Fruit fly (Drosophila melanogaster): ENCODE data around the gene CG8773.

CG8773 gene

DNA sequence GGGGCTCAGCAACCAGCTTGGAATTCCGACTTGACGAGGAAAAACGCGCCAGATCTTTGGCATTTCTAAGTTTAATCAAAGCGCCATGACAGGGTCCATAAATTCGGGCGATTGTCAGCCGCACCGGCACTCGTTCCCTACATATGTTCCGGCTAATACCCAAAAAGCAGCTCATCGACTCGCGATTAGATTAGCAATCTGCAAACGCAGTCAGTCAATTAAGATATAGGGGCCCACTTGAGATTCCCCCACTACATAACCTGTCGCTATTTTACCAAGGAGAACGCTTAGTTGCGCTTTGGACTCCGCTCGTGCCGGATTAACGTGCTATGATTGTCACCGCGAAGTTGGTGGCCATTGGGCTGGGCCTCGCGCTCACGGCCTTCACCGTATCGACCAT, at the start of gene CG8773:
CG8773 (plus strand) TSS at position 288 of the 400 bp plus-strand sequence.
- no peak for TF ChIP-seq CG17801 (GFP tag; optimal IDR thresholded peaks at IDR 0.05; ENCODE audit: partially characterized antibody)

DNA sequence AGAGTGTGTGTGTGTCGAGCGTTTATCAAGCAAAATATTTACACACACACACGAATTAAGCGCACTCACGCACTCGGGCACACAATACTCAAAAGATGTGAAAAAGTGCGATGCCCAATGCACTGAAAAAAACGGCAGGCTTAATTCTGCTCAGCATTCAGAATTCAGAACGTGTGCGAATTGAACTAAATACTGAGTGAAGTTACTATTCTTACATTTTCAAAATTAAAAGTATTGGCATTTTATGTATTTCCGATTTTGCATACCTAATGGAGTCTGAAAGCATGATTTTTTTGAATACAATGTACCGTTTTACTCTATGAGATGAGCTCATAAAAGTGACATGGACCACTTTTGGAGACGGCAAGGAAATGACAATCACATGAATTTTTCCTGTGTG, 37.4 kb upstream of the CG8773 start:
- TF ChIP-seq CG17801 (GFP tag; optimal IDR thresholded peaks at IDR 0.05; ENCODE audit: partially characterized antibody), result no peak

DNA sequence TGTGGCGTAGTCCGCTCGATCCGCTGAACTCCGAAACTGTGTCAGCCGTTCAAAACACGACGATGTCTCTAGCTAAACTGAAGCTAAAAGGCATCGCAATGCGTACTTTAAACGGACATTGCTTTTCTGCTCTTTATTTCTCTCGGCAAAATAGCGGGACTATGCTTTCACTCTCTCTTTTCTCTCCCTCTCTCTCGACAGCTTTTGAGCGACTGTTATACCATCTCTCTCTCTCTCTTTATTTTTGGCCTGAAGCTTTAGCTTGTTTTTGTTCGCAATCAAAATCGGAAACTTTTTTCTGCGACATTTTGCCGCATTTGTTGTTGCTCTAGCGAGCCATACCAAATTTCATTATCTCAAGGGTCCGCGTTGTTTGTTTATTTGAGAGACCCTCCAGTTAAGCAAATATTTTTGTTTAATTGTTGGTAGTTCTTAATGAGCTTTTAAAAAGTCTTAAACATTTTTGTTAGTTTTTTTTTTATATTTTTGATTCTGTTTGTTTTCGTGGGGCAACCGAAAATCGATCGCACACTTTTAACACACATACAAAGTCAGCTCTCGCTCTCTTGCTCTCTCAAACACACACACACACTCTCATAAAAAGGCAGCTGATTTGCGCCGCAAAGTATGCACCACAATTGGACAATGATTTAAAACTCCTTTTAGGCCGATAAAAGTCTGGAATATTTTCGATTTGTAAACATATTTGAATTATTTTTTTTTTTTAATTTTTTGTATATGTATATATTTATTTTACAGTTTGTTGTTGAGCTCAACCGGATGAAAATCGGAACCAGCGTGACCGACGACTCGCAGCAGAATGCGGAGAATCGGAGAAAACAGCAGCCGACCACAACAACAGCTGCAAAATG, 35.6 kb upstream of the CG8773 start, which contains the start of gene Ace:
Ace (minus strand) TSS at position 822 of the 872 bp plus-strand sequence.
- TF ChIP-seq CG17801 (GFP tag; optimal IDR thresholded peaks at IDR 0.05; ENCODE audit: partially characterized antibody), result no peak

DNA sequence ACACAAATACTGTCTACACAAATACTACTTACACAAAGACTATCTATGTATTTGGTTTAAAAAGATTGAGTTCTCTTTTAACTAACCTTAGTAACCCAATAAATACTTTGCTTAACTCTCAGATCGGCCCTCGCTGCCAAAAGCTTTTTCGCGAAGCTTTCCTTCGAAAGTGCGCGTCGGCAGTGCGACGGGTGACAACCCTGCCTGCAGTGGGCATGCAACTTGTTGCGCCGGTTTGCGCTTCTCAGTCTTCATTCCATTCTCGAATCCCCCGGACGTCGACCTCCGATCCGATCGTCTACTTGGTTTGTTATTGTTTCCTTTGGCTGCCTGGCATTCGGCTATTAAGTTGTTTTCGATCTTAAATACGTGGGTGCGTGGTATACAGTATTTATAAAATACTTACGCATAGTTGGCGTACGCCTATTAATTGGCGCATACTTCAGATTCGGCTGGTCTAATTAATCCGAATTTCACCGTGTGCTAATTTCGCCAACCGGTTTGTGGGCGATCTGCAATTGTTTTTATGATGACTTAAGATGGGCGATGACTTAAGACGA, 34.4 kb upstream of the CG8773 start, which contains the start of gene CG11686:
CG11686 (plus strand) TSS at position 243 of the 560 bp plus-strand sequence.
- peak; percentile 16 for TF ChIP-seq CG17801 (GFP tag; optimal IDR thresholded peaks at IDR 0.05; ENCODE audit: partially characterized antibody)

DNA sequence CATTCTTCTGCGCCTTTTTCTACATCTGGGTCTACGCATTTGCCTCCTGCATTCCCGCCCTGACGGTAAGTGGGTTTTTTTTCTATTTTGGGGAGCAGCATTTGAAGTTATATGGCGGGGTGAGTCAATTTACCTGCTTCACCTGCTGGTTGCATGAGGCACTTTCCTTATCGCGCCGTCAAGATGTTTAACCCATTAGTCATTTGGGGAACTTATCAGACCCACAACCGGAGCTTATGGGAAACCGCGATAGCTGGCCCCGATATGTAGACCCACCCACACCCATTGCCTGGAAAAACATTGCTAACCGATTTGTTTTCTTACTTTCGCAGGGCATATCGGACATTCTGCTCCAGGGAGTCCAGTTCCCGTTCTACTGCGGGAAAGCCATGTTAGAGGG, 32.8 kb upstream of the CG8773 start:
- TF ChIP-seq CG17801 (GFP tag; optimal IDR thresholded peaks at IDR 0.05; ENCODE audit: partially characterized antibody), result no peak

DNA sequence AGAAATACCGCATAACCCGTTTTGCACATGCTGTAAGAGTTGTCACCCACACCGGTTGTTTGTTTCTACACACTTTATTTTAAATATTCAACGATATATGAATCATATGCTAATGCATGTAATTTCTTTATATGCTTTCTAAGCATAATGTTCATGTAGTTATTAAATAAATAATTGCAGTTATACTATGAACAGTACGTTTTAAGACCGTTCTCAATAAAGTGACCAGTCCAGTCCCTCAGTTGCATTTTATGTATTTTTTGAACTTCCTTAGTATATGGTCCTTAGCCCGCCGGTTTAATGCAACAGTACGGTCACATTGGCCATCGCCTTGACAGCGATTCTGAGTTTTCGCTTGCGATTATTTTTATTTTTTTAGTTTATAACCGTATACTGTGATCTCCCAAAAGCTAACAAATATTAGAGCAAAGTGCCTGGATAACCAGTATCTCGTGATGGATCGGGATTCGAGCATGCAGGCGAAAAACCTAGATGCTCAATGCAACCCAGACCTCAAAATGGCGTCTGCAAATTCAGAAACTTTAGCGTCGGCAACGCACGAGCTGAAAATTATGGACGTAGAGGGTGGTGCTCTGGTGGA, 30.4 kb upstream of the CG8773 start, which contains the start of gene Ravus:
Ravus (minus strand) TSS at position 1 of the 601 bp plus-strand sequence.
- peak; percentile 10 for TF ChIP-seq CG17801 (GFP tag; optimal IDR thresholded peaks at IDR 0.05; ENCODE audit: partially characterized antibody)

DNA sequence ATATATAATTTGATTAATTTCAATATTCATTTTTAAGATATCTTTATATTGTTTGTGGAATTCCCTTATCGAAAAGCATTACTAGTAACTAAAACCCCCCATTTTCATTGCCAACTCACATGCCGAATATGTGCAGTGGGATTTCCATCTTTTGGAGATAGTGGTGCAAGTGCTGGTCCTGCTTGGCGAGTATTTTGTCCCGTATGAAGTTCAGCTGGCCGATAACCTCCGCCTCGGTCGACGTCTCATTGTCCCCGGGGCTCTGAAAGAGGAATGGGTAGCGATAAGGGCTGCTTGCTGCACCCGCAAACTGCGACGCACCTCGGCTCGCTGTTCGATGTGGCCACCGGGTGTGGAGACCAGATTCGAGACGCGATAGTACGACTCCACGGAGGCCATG, 23.9 kb upstream of the CG8773 start:
- no peak for TF ChIP-seq CG17801 (GFP tag; optimal IDR thresholded peaks at IDR 0.05; ENCODE audit: partially characterized antibody)

DNA sequence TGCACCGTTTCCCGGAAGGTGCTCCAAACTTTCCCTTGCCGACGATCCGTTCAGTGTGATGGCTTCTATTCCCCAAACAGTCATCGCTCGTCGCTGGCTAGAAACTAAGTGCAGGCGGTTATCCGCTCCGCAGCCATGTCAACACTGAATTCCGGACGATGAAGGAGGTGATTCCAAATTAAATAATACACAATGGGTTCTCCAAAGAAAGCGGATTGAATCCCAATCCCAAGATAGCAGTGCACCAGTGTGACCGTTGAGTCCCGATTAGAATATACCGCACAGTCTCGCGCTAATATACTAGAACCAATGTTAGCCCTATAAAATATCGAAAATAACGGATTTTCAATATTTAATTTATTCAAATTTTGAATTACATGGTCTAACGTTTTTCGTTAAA, 22.8 kb upstream of the CG8773 start, which contains the start of gene TBC1D5:
TBC1D5 (minus strand) TSS at position 254 of the 400 bp plus-strand sequence.
- peak; percentile 10 for TF ChIP-seq CG17801 (GFP tag; optimal IDR thresholded peaks at IDR 0.05; ENCODE audit: partially characterized antibody)

DNA sequence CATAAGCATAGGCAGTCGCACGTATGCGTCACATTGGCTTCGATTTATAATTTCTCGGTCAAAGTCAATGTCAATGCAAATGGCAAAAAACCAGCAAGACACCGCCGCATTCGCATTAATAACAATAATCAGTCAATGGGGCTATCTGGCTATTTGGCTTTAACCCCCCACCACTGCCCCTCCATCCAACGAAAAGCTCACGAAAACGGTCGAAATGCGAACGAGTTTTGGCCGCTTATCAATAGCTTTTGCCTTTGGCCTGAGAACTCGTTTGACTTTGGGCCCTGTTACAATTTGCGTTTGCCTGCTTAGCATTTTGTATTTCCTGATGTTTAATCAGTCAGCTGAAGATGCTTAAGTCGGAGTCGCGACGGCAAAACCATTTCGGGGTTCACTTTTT, 21.1 kb upstream of the CG8773 start:
- no peak for TF ChIP-seq CG17801 (GFP tag; optimal IDR thresholded peaks at IDR 0.05; ENCODE audit: partially characterized antibody)

DNA sequence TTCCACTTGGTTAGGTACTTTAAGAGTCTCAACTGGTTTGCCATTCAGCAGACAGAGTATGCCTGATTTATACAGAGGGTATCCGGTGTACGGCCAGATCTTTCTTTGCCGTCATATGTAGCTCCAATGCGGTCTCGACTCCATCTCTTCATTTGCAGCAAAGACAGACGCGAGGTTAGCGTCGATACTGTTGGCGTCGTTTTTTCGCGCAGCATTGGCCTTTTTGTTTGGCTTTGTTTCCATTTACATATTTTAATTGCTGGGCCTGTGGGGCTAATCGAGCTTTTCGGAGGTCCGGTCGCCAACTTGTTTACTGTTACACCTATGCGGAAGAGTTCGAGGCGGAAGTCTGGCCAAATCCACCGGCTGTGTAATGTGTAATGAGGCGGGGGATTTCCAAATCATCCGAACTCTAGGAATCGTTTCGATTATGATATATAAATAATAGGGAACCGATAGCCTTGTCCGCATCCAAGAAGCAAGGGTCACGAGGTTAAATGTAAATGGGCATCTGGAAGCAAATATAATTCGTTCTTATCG, 20.2 kb upstream of the CG8773 start:
- TF ChIP-seq CG17801 (GFP tag; optimal IDR thresholded peaks at IDR 0.05; ENCODE audit: partially characterized antibody), result no peak

DNA sequence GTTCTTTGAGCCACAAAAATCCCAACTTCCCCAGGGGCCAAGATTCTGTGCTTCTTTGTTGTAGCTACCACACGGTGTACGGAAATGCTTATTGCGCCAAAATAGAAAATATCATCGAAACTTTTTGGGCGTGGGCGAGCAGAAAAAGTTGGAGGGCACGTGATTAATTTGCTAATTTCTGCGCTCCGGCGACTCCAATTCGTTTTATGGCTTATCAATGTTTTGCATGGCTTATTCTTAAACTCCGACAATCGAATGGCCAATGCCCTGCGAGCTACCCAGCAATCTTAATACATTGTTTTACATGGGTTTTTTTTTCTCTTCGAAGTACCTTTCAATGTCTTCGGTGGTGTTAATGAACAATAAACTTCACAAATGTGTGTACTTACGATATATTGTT, 19.1 kb upstream of the CG8773 start:
- TF ChIP-seq CG17801 (GFP tag; optimal IDR thresholded peaks at IDR 0.05; ENCODE audit: partially characterized antibody), result no peak

DNA sequence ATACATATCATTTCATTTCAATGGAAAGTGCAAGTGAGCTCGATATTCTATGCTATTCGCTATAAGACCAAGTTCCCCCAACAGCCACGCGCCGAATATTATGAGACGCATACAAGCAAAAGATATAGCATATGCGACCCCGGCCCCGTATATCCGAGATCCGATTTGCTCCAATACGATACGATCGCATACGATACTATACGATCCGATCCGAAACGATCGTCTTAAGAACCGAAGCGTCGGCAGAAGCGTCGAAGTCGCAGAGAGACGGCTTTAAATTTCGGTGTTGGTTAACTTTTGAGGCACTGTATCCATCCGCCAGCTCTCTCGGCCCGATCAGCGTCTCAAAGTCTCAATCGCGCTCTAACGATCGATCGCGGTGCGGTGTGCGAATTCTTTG, 15.1 kb upstream of the CG8773 start, which contains the start of gene CG8630:
CG8630 (plus strand) TSS at position 303 of the 400 bp plus-strand sequence.
- no peak for TF ChIP-seq CG17801 (GFP tag; optimal IDR thresholded peaks at IDR 0.05; ENCODE audit: partially characterized antibody)

DNA sequence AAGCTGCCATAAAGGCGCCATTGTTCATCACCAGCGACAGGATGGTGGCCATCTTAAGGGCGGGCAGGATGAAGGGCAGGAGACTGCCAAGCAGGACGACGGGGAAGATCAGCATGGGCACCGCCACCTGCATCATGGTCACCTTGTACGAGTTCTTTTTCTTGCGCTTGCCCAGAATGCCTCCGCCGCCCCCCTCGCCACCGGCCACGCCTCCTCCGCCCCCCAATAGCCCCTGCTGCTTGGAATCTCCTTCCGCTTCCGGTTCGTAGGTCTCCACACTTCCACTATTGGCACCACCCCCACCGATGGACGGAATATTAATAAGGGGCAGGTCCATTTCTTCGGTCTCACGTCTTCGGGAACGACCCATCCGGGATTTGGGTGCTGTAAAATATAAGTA, 9.4 kb upstream of the CG8773 start:
- no peak for TF ChIP-seq CG17801 (GFP tag; optimal IDR thresholded peaks at IDR 0.05; ENCODE audit: partially characterized antibody)

DNA sequence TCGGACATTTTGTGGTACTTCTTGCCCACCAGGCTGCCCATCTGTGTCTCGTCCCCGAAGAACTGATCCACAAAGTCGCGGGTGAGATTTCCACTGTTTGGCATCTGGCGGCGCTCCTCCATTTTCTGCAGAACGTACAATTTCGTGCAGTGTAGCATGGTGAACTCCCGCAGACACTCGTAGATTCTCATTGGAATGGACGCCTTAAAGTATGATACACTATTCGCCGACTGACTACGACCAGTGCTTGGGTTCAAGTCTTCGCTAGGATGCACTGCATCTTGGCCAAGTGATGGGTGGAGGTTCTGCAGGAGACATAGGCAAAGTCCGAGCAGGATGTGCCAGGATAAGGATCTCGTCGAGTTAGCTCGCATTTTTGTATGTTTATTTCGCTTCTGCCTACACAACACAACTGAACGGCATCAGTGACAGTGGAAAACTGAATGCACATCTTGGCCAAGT, 8.4 kb upstream of the CG8773 start, which contains the start of gene CG15888:
CG15888 (minus strand) TSS at position 412 of the 462 bp plus-strand sequence.
- no peak for TF ChIP-seq CG17801 (GFP tag; optimal IDR thresholded peaks at IDR 0.05; ENCODE audit: partially characterized antibody)

DNA sequence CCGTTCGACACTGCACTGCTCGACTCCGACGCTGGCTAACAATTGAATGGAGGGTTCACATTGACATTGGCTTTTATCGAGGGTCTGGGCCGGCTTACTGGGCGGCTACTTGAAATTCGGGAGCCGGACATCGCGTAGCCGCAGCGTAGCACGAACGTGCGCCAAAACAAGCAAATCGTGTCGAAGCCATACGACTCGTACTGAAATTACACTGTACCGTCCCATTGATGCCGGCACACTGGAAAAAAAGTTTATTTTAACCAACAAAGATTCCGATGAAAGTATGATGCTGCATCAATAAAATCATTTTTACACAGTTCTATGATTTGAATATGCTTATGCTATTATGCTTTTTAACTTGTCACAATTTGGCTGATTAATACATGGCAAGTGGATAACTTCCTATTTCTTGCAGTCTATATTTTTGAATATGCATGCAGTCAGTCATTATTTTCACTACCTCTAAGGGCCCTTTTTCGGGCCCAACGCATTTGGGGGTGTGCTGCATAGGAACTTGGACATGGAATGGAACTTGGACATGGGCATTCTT, 5.7 kb upstream of the CG8773 start, which contains the start of gene apn:
apn (minus strand) TSS at position 51 of the 550 bp plus-strand sequence.
- TF ChIP-seq CG17801 (GFP tag; optimal IDR thresholded peaks at IDR 0.05; ENCODE audit: partially characterized antibody), result no peak
